Fruit fly (Drosophila melanogaster): ENCODE data around the gene CG1578.
A peak's percentile ranks its signal among the peaks of the same experiment; 100 is the strongest.

CG1578 gene

dm6 chrX:11818047-11818766 lies 1.9 kb upstream of the CG1578 start (continued):
- TF ChIP-seq HmgD (GFP tag; optimal IDR thresholded peaks at IDR 0.05) = peak; percentile 77
- TF ChIP-seq Dip3 (GFP tag; optimal IDR thresholded peaks at IDR 0.05) = peak; percentile 87
- peak; percentile 88 for TF ChIP-seq CG1024 (GFP tag; IDR thresholded peaks at IDR 0.05)
- TF ChIP-seq CG17912 (GFP tag; optimal IDR thresholded peaks at IDR 0.05) = peak; percentile 70
- peak; percentile 94 for TF ChIP-seq so (GFP tag; IDR thresholded peaks at IDR 0.05)
- peak; percentile 79 for TF ChIP-seq psq (GFP tag; optimal IDR thresholded peaks at IDR 0.05)
- TF ChIP-seq CG31388 (GFP tag; optimal IDR thresholded peaks at IDR 0.05) = peak; percentile 84
- TF ChIP-seq sisA (GFP tag; IDR thresholded peaks at IDR 0.05) = peak; percentile 93
- peak; percentile 88 for TF ChIP-seq Bteb2 (GFP tag; optimal IDR thresholded peaks at IDR 0.05)
- peak; percentile 97 for TF ChIP-seq CG2712 (tag; optimal IDR thresholded peaks at IDR 0.05)
- TF ChIP-seq row (GFP tag; IDR thresholded peaks at IDR 0.05) = peak; percentile 97
- 0 out of 2 replicates have a peak, but pooled peaks have one; percentile 6 for TF ChIP-seq aop (GFP tag; IDR thresholded peaks at IDR 0.05)
- TF ChIP-seq sob (GFP tag; IDR thresholded peaks at IDR 0.05) = peak; percentile 94
- peak; percentile 73 for TF ChIP-seq twi (tag; optimal IDR thresholded peaks at IDR 0.05)
- no peak for TF ChIP-seq Dref (GFP tag; IDR thresholded peaks at IDR 0.05)
- peak; percentile 47; the same call in 1 of the 4 replicates for TF ChIP-seq Dll (GFP tag; IDR thresholded peaks at IDR 0.05; ENCODE audit: partially characterized antibody)
- peak; percentile 91 for TF ChIP-seq CG1233 (GFP tag; optimal IDR thresholded peaks at IDR 0.05)
- peak; percentile 91 for TF ChIP-seq CG8765 (GFP tag; IDR thresholded peaks at IDR 0.05)
- TF ChIP-seq NC2β (GFP tag; optimal IDR thresholded peaks at IDR 0.05) = peak; percentile 96
- peak; percentile 98 for TF ChIP-seq ci (GFP tag; IDR thresholded peaks at IDR 0.05)
- peak; percentile 84 for TF ChIP-seq CG4360 (GFP tag; IDR thresholded peaks at IDR 0.05)
- peak; percentile 79 for TF ChIP-seq CG30020 (tag; optimal IDR thresholded peaks at IDR 0.05)
- TF ChIP-seq chn (GFP tag; optimal IDR thresholded peaks at IDR 0.05) = peak; percentile 97
- TF ChIP-seq sens-2 (GFP tag; IDR thresholded peaks at IDR 0.05) = peak; percentile 91
- peak; percentile 87 for TF ChIP-seq Dek (tag; optimal IDR thresholded peaks at IDR 0.05)
- TF ChIP-seq nau (GFP tag; optimal IDR thresholded peaks at IDR 0.05) = peak; percentile 93
- TF ChIP-seq sim (GFP tag; IDR thresholded peaks at IDR 0.05) = peak; percentile 88
- peak; percentile 96 for TF ChIP-seq jumu (GFP tag; optimal IDR thresholded peaks at IDR 0.05)
- TF ChIP-seq cg (GFP tag; optimal IDR thresholded peaks at IDR 0.05) = peak; percentile 75
- peak; percentile 16 for TF ChIP-seq CG9797 (GFP tag; optimal IDR thresholded peaks at IDR 0.05)
- TF ChIP-seq chinmo (GFP tag; IDR thresholded peaks at IDR 0.05; ENCODE audit: partially characterized antibody) = peak; percentile 67; the same call in 1 of the 4 replicates
- no peak for TF ChIP-seq usp (GFP tag; optimal IDR thresholded peaks at IDR 0.05)
- peak; percentile 87 for TF ChIP-seq CG13123 (GFP tag; optimal IDR thresholded peaks at IDR 0.05)
- peak; percentile 90 for TF ChIP-seq nerfin-1 (tag; optimal IDR thresholded peaks at IDR 0.05)
- TF ChIP-seq CG17361 (GFP tag; IDR thresholded peaks at IDR 0.05) = peak; percentile 92
- TF ChIP-seq HLH54F (GFP tag; optimal IDR thresholded peaks at IDR 0.05) = peak; percentile 92
- peak; percentile 90 for TF ChIP-seq CG3838 (GFP tag; optimal IDR thresholded peaks at IDR 0.05)
- peak; percentile 57; the same call in 2 of the 3 replicates for TF ChIP-seq knrl (GFP tag; IDR thresholded peaks at IDR 0.05; ENCODE audit: partially characterized antibody)
- peak; percentile 90 for TF ChIP-seq D19A (tag; optimal IDR thresholded peaks at IDR 0.05)
- peak; percentile 87 for TF ChIP-seq CG9817 (tag; optimal IDR thresholded peaks at IDR 0.05)
- TF ChIP-seq Jarid2 (GFP tag; optimal IDR thresholded peaks at IDR 0.05) = peak; percentile 71
- peak in 1 of 2 experiments; percentile 75 for TF ChIP-seq Hr78 (GFP tag; optimal IDR thresholded peaks at IDR 0.05)
- peak; percentile 100 for TF ChIP-seq sens (GFP tag)
- TF ChIP-seq lab (GFP tag; optimal IDR thresholded peaks at IDR 0.05) = peak; percentile 96
- peak; percentile 84 for TF ChIP-seq CG4854 (GFP tag; optimal IDR thresholded peaks at IDR 0.05)
- TF ChIP-seq CG33557 (GFP tag; optimal IDR thresholded peaks at IDR 0.05) = peak; percentile 85
- TF ChIP-seq Nf-YC (tag; optimal IDR thresholded peaks at IDR 0.05) = peak; percentile 84
- peak; percentile 92 for TF ChIP-seq esg (GFP tag; conservative IDR thresholded peaks at IDR 0.05)
- peak; percentile 91 for TF ChIP-seq Oaz (GFP tag; IDR thresholded peaks at IDR 0.05)

Data from whole organism, embryonic.